Fruit fly (Drosophila melanogaster) whole organism, wandering third instar larva: ENCODE data around the gene Polr3E.

ENCODE experiments used
- Abd-B ChIP-seq: fragments of >200 bp; optimal IDR thresholded peaks from 2 replicates; lab custom pipeline; 2017; ENCODE audit warnings: missing biosample characterization, missing genetic modification characterization
- CG32264 ChIP-seq: fragments of 200-800 bp; sonication (Bioruptor generic); optimal IDR thresholded peaks from 2 replicates; lab custom pipeline; 2016; ENCODE audit warnings: missing biosample characterization, missing genetic modification characterization
- CG9705 ChIP-seq: fragments of 200-800 bp; sonication (Bioruptor generic); optimal IDR thresholded peaks from 2 replicates; lab custom pipeline; 2018; ENCODE audit warnings: missing biosample characterization, mild to moderate bottlenecking, missing genetic modification characterization
- CrebA ChIP-seq: fragments of 200-800 bp; sonication (Bioruptor generic); optimal IDR thresholded peaks from 2 replicates; lab custom pipeline; 2016; ENCODE audit warnings: missing biosample characterization, mild to moderate bottlenecking, missing genetic modification characterization, borderline replicate concordance
- Dfd ChIP-seq: fragments of >200 bp; optimal IDR thresholded peaks from 2 replicates; lab custom pipeline; 2017; ENCODE audit warnings: missing biosample characterization, missing genetic modification characterization
- Dif ChIP-seq: fragments of 200-275, 200-300 bp; sonication (Bioruptor generic); optimal IDR thresholded peaks from 2 replicates; lab custom pipeline; 2018; ENCODE audit warnings: missing biosample characterization, missing genetic modification characterization; ENCODE audit not compliant: partially characterized antibody
- GATAd ChIP-seq: sonication (Bioruptor generic); optimal IDR thresholded peaks from 2 replicates; lab custom pipeline; 2016; ENCODE audit warnings: missing biosample characterization, missing genetic modification characterization
- HLH106 ChIP-seq: fragments of 200-800 bp; optimal IDR thresholded peaks from 3 replicates; lab custom pipeline; 2019; ENCODE audit warnings: missing biosample characterization, mild to moderate bottlenecking, missing genetic modification characterization, moderate library complexity
- Hnf4 ChIP-seq: fragments of 200-800 bp; sonication (Bioruptor generic); optimal IDR thresholded peaks from 2 replicates; lab custom pipeline; 2016; ENCODE audit warnings: missing biosample characterization, mild to moderate bottlenecking, missing genetic modification characterization
- Hr78 ChIP-seq: fragments of >200 bp; optimal IDR thresholded peaks from 2 replicates; lab custom pipeline; 2017; ENCODE audit warnings: missing biosample characterization, missing genetic modification characterization
- Hr83 ChIP-seq: fragments of 200-300 bp; sonication (Bioruptor generic); optimal IDR thresholded peaks from 2 replicates; lab custom pipeline; 2016; ENCODE audit warnings: missing biosample characterization, mild to moderate bottlenecking, missing genetic modification characterization, moderate library complexity; ENCODE audit not compliant: poor library complexity, severe bottlenecking
- Jra ChIP-seq: sonication (Bioruptor generic); optimal IDR thresholded peaks from 2 replicates; lab custom pipeline; 2016; ENCODE audit warnings: missing biosample characterization, missing genetic modification characterization
- Mio ChIP-seq: sonication (Bioruptor generic); optimal IDR thresholded peaks from 2 replicates; lab custom pipeline; 2016; ENCODE audit warnings: missing biosample characterization, missing genetic modification characterization
- Myc ChIP-seq: fragments of >200 bp; optimal IDR thresholded peaks from 2 replicates; lab custom pipeline; 2017
- N ChIP-seq: fragments of >200 bp; optimal IDR thresholded peaks from 2 replicates; lab custom pipeline; 2018; ENCODE audit warnings: missing biosample characterization, missing external identifiers, missing genetic modification characterization
- OdsH ChIP-seq: fragments of 200-800 bp; sonication (Bioruptor generic); optimal IDR thresholded peaks from 2 replicates; lab custom pipeline; 2016; ENCODE audit warnings: missing biosample characterization, mild to moderate bottlenecking, missing genetic modification characterization
- Rel ChIP-seq, 2 experiments: fragments of 200-800 bp; sonication (Bioruptor generic) in 1 of 2; optimal IDR thresholded peaks; 2 replicates in 1 of 2; 3 replicates in 1 of 2; lab custom pipeline; 2016 to 2019; ENCODE audit warnings: mild to moderate bottlenecking in 2 of 2, missing biosample characterization in 2 of 2, missing genetic modification characterization in 2 of 2, moderate library complexity in 1 of 2
- Sp1 ChIP-seq: fragments of 200-800 bp; sonication (Bioruptor generic); optimal IDR thresholded peaks from 3 replicates; lab custom pipeline; 2019; ENCODE audit warnings: missing biosample characterization, mild to moderate bottlenecking, missing genetic modification characterization, moderate library complexity
- Vsx2 ChIP-seq: fragments of 200-300, 225-300 bp; sonication (Bioruptor generic); optimal IDR thresholded peaks from 2 replicates; lab custom pipeline; 2018; ENCODE audit warnings: missing biosample characterization, missing genetic modification characterization; ENCODE audit not compliant: partially characterized antibody
- br ChIP-seq: fragments of 200-800 bp; sonication (Bioruptor generic); optimal IDR thresholded peaks from 2 replicates; lab custom pipeline; 2016; ENCODE audit warnings: missing biosample characterization, missing genetic modification characterization
- brk ChIP-seq: fragments of 200-800 bp; sonication (Bioruptor generic); optimal IDR thresholded peaks from 2 replicates; lab custom pipeline; 2016; ENCODE audit warnings: missing biosample characterization, mild to moderate bottlenecking, missing genetic modification characterization
- dl ChIP-seq, 2 experiments: fragments of 175-275, 200-275 bp in 1 of 2; fragments of 200-275 bp in 1 of 2; sonication (Bioruptor generic); optimal IDR thresholded peaks; lab custom pipeline; 2018; ENCODE audit warnings: mild to moderate bottlenecking in 2 of 2, missing biosample characterization in 2 of 2, missing genetic modification characterization in 2 of 2, moderate library complexity in 2 of 2; ENCODE audit not compliant: partially characterized antibody in 2 of 2, insufficient read depth in 1 of 2
- dmrt93B ChIP-seq: fragments of 200-800 bp; sonication (Bioruptor generic); optimal IDR thresholded peaks from 2 replicates; lab custom pipeline; 2018; ENCODE audit warnings: missing biosample characterization, mild to moderate bottlenecking, missing genetic modification characterization
- dsf ChIP-seq: sonication (Bioruptor generic); optimal IDR thresholded peaks from 2 replicates; lab custom pipeline; 2016; ENCODE audit warnings: missing biosample characterization, missing genetic modification characterization, borderline replicate concordance
- ey ChIP-seq: fragments of 200-800 bp; sonication (Bioruptor generic); optimal IDR thresholded peaks from 2 replicates; lab custom pipeline; 2016; ENCODE audit warnings: missing biosample characterization, missing genetic modification characterization
- foxo ChIP-seq, 2 experiments: fragments of 200-800 bp; sonication (Bioruptor generic); optimal IDR thresholded peaks; 2 replicates in 1 of 2; 3 replicates in 1 of 2; lab custom pipeline; 2016 to 2017; ENCODE audit warnings: missing biosample characterization in 2 of 2, missing genetic modification characterization in 2 of 2
- fru ChIP-seq: fragments of 200-800 bp; sonication (Bioruptor generic); optimal IDR thresholded peaks from 3 replicates; lab custom pipeline; 2016; ENCODE audit warnings: missing biosample characterization, mild to moderate bottlenecking, missing genetic modification characterization
- h ChIP-seq: fragments of 200-800 bp; sonication (Bioruptor generic); optimal IDR thresholded peaks from 3 replicates; lab custom pipeline; 2016; ENCODE audit warnings: missing biosample characterization, mild to moderate bottlenecking, missing genetic modification characterization
- jim ChIP-seq: fragments of 175-275, 200-325 bp; sonication (Bioruptor generic); optimal IDR thresholded peaks from 2 replicates; lab custom pipeline; 2016; ENCODE audit warnings: missing biosample characterization, mild to moderate bottlenecking, missing genetic modification characterization
- lola ChIP-seq: fragments of >200 bp; optimal IDR thresholded peaks from 2 replicates; lab custom pipeline; 2017; ENCODE audit warnings: missing biosample characterization, missing genetic modification characterization
- pan ChIP-seq: fragments of >200 bp; optimal IDR thresholded peaks from 2 replicates; lab custom pipeline; 2017
- psq ChIP-seq: fragments of 200-800 bp; sonication (Bioruptor generic); optimal IDR thresholded peaks from 3 replicates; lab custom pipeline; 2017; ENCODE audit warnings: missing biosample characterization, mild to moderate bottlenecking, missing genetic modification characterization, moderate library complexity
- rgr ChIP-seq: fragments of 200-800 bp; sonication (Bioruptor generic); optimal IDR thresholded peaks from 3 replicates; lab custom pipeline; 2016; ENCODE audit warnings: missing biosample characterization, mild to moderate bottlenecking, missing genetic modification characterization
- sage ChIP-seq: fragments of 200-800 bp; sonication (Bioruptor generic); optimal IDR thresholded peaks from 2 replicates; lab custom pipeline; 2016; ENCODE audit warnings: missing biosample characterization, mild to moderate bottlenecking, missing genetic modification characterization
- sv ChIP-seq: fragments of 200-800 bp; sonication (Bioruptor generic); optimal IDR thresholded peaks from 3 replicates; lab custom pipeline; 2016; ENCODE audit warnings: missing biosample characterization, missing genetic modification characterization
- tai ChIP-seq: sonication (Bioruptor generic); optimal IDR thresholded peaks from 2 replicates; lab custom pipeline; 2016; ENCODE audit warnings: missing biosample characterization, missing genetic modification characterization
- usp ChIP-seq: fragments of >200 bp; optimal IDR thresholded peaks from 2 replicates; lab custom pipeline; 2017; ENCODE audit warnings: missing biosample characterization, missing genetic modification characterization
- woc ChIP-seq: sonication (Bioruptor generic); optimal IDR thresholded peaks from 2 replicates; lab custom pipeline; 2016; ENCODE audit warnings: missing biosample characterization, mild to moderate bottlenecking, missing genetic modification characterization

Gene Polr3E

DNA sequence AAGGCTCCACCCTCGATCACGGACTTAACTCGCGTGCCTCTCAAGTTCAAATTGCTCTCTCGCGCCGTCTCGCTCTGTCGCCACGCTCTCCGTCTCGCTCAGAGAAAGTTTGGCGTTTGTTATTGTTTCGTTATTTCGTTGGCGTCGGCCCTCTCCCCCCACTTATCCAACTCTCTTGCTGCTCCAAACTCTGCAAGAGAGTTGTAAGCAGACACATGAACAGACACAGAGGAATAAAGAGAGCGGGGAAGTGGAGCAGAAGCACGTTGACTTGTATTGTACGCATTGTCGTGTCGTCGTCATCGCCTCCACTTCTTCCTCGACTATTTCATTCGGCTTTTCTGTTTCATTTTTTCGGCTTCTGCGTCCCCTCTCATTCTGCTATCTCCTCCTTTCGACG, 8.3 kb upstream of the Polr3E start:
- peak; percentile 92 for TF ChIP-seq Dif (GFP tag; lab: Kevin White, UChicago)
- TF ChIP-seq Rel (GFP tag; optimal IDR thresholded peaks at IDR 0.05; lab: Kevin White, UChicago): no peak
- peak; percentile 36 for TF ChIP-seq Rel (tag; optimal IDR thresholded peaks at IDR 0.05; lab: Kevin White, UChicago)
- no peak for TF ChIP-seq brk (GFP tag; lab: Kevin White, UChicago)
- TF ChIP-seq GATAd: no peak
- TF ChIP-seq sv (GFP tag; lab: Kevin White, UChicago): no peak
- no peak for TF ChIP-seq CG32264 (GFP tag; lab: Kevin White, UChicago)
- TF ChIP-seq psq (GFP tag; lab: Kevin White, UChicago): peak; percentile 89
- TF ChIP-seq Mio: no peak
- TF ChIP-seq Hr83 (GFP tag; lab: Kevin White, UChicago): no peak
- TF ChIP-seq dmrt93B (GFP tag; lab: Kevin White, UChicago): no peak
- TF ChIP-seq woc (GFP tag; lab: Kevin White, UChicago): no peak
- TF ChIP-seq CrebA: no peak
- TF ChIP-seq pan (lab: Kevin White, UChicago): no peak
- TF ChIP-seq rgr (GFP tag; lab: Kevin White, UChicago): no peak
- TF ChIP-seq Sp1 (GFP tag; lab: Kevin White, UChicago): no peak
- no peak for TF ChIP-seq ey (GFP tag; lab: Kevin White, UChicago)
- no peak for TF ChIP-seq HLH106 (tag; lab: Kevin White, UChicago)
- no peak for TF ChIP-seq jim
- no peak for TF ChIP-seq Hnf4 (GFP tag; lab: Kevin White, UChicago)
- TF ChIP-seq lola: no peak
- TF ChIP-seq h (GFP tag; lab: Kevin White, UChicago): peak; percentile 58
- TF ChIP-seq OdsH (GFP tag; lab: Kevin White, UChicago): no peak
- no peak for TF ChIP-seq CG9705 (GFP tag; lab: Kevin White, UChicago)
- no peak for TF ChIP-seq Dfd (GFP tag; lab: Kevin White, UChicago)
- no peak for TF ChIP-seq br (GFP tag; lab: Kevin White, UChicago)
- no peak for TF ChIP-seq foxo (GFP tag; optimal IDR thresholded peaks at IDR 0.05; lab: Kevin White, UChicago)
- peak; percentile 20 for TF ChIP-seq Jra
- no peak for TF ChIP-seq dsf (GFP tag; lab: Kevin White, UChicago)
- peak; percentile 25 for TF ChIP-seq fru (GFP tag; lab: Kevin White, UChicago)
- TF ChIP-seq usp (GFP tag; lab: Kevin White, UChicago): no peak
- no peak for TF ChIP-seq tai (GFP tag; lab: Kevin White, UChicago)
- TF ChIP-seq N (GFP tag; lab: Kevin White, UChicago): no peak
- TF ChIP-seq Abd-B (GFP tag; lab: Kevin White, UChicago): no peak
- no peak for TF ChIP-seq Myc (lab: Kevin White, UChicago)
- peak; percentile 57 to 78 for TF ChIP-seq dl (GFP tag; optimal IDR thresholded peaks at IDR 0.05; lab: Kevin White, UChicago; ENCODE audit: insufficient read depth in 1 of 2, partially characterized antibody in 2 of 2)
- no peak for TF ChIP-seq sage (GFP tag; lab: Kevin White, UChicago)
- TF ChIP-seq Vsx2 (GFP tag; lab: Kevin White, UChicago): peak; percentile 23
- TF ChIP-seq Hr78 (GFP tag; lab: Kevin White, UChicago): no peak

DNA sequence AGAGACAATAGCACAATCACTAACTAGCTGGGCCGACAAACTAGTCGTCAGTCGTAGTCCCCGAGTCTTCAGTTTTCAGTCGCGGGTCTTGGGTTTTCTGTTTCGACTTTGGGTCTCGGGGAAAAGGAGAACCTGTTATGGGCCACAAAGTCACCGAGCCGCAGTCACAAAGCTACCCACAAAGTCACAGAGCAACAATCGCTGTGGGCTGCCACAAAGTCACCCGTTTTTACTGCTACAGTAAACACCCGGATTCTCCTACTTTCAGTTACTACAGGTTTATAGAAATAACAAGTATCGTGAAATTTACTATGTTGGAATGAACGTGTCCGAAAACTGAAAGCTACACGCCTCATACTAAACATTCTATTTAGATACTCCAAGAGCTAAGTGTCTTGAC, 7.8 kb upstream of the Polr3E start:
- TF ChIP-seq pan (lab: Kevin White, UChicago): no peak
- no peak for TF ChIP-seq fru (GFP tag; lab: Kevin White, UChicago)
- TF ChIP-seq CG32264 (GFP tag; lab: Kevin White, UChicago): no peak

DNA sequence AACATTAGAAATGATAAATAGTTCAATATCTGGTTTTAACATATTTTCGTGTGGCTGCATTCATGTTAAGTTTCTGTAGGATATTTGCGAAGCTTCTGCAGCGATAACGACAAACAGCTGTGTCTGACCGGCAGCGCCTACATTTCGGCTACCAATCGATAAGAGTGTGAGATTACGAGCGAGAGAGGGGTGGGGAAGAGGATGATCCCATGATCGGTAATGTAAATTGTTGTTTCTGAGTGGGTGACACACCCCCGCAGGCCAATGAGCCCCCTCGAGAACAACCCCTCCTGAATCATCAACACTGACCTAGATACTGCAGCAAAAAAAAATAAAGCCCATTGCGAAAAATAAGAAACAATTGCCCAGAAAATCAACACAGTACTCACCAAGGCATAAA, 7.1 kb upstream of the Polr3E start:
- TF ChIP-seq foxo (GFP tag; optimal IDR thresholded peaks at IDR 0.05; lab: Kevin White, UChicago) (no peak), CG32264 (GFP tag; lab: Kevin White, UChicago) (no peak), br (GFP tag; lab: Kevin White, UChicago) (no peak), dsf (GFP tag; lab: Kevin White, UChicago) (no peak), N (GFP tag; lab: Kevin White, UChicago) (no peak)
